Fruit fly (Drosophila melanogaster) Kc167 (cell line): Measurements from ENCODE around the gene CG9609.

ENCODE experiments used
- Myc ChIP-seq: fragments of >200 bp; optimal IDR thresholded peaks from 2 replicates; lab custom pipeline; 2017; ENCODE audit warnings: missing external identifiers
- psq ChIP-seq: fragments of >200 bp; optimal IDR thresholded peaks from 2 replicates; lab custom pipeline; 2017; ENCODE audit warnings: missing external identifiers

DNA sequence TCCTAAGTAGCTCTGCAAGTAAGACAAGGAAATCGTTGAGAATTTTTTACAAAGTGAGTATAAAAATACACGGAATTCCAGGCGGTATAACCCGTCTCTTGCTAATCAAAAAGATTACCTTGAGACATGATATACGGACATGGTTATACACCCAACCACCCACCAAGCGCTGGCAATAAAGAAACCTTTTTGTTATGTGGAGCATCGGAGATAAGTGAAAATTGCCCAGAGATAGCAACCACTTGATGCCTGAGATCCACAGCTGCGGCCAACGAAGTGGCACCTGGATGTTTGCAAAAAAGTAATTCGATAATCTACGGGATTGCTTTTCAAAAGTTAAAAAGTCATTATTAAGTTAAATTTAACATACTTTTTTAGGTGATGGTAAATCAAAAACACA is 40.9 kb downstream of the CG9609 start:
- TF ChIP-seq psq (lab: Kevin White, UChicago) (no peak), Myc (lab: Kevin White, UChicago) (no peak)
